Worm (Caenorhabditis elegans) whole organism, young adult: Measurements from ENCODE around the gene T28A8.2.

Experiments
- B0336.3 ChIP-seq: fragments of 200-800 bp; sonication (Bioruptor generic); IDR thresholded peaks from 2 replicates; pipeline ENCODE4 v1.3.6; 2022; ENCODE audit warnings: missing genetic modification characterization, missing compliant biosample characterization
- F22D6.2 ChIP-seq: sonication (generic microtip); optimal IDR thresholded peaks from 2 replicates; lab custom pipeline; 2016; ENCODE audit warnings: mild to moderate bottlenecking, missing genetic modification characterization, missing compliant biosample characterization
- ama-1 ChIP-seq, 3 experiments: fragments of 150-350 bp in 1 of 3; sonication (generic microtip) in 2 of 3; optimal IDR thresholded peaks; 2 replicates each; lab custom pipeline; 2014 to 2018; ENCODE audit warnings: missing biosample characterization in 2 of 3, missing genetic modification characterization in 2 of 3, missing genetic modification reagents in 2 of 3
- aptf-2 ChIP-seq: fragments of 200-800 bp; sonication (Bioruptor generic); conservative IDR thresholded peaks from 2 replicates; pipeline ENCODE4 v1.3.6; 2022; ENCODE audit warnings: missing genetic modification reagents, missing genetic modification characterization, missing compliant biosample characterization
- attf-3 ChIP-seq: fragments of 200-800 bp; sonication (Bioruptor generic); conservative IDR thresholded peaks from 2 replicates; pipeline ENCODE4 v1.3.6; 2022; ENCODE audit warnings: missing genetic modification reagents, missing genetic modification characterization, missing compliant biosample characterization
- ceh-100 ChIP-seq: fragments of 200-800 bp; sonication (Bioruptor generic); IDR thresholded peaks from 2 replicates; pipeline ENCODE4 v1.3.6; 2022; ENCODE audit warnings: missing genetic modification reagents, missing genetic modification characterization, missing compliant biosample characterization
- lin-26 ChIP-seq: fragments of 200-800 bp; sonication (Bioruptor generic); IDR thresholded peaks from 2 replicates; pipeline ENCODE4 v1.3.6; 2022; ENCODE audit warnings: missing genetic modification reagents, missing genetic modification characterization, missing compliant biosample characterization
- snpc-1.1 ChIP-seq: sonication (generic microtip); optimal IDR thresholded peaks from 2 replicates; lab custom pipeline; 2017; ENCODE audit warnings: missing genetic modification characterization, mild to moderate bottlenecking, missing compliant biosample characterization, antibody characterized with exemption, moderate library complexity, missing genotype, missing genetic modification reagents; ENCODE audit not compliant: insufficient read depth
- unc-62 ChIP-seq: fragments of 150-350 bp; optimal IDR thresholded peaks from 2 replicates; lab custom pipeline; 2014; ENCODE audit warnings: missing biosample characterization, missing genetic modification reagents, missing genetic modification characterization

DNA sequence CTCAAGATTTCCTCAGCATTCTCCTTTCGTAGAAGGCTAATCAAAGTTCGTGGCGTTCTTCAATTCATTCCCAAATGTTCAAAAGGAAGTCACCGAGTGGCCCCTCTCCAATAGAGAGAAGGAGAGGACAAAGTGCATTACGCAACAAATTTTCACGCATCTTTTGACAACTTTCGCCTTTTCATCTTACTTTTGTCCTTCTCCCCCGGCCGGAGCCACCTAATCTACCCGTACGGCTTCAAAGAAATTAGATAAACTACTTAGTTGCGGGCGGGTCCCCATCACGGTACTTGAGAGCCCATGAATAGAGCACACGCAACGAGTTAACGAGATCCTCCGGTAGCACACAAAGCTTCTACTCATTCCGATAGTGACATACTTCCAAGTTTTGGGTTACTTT is 31.2 kb upstream of the T28A8.2 start:
- TF ChIP-seq ceh-100 (GFP tag; lab: Robert Waterston, UW) (no peak), F22D6.2 (no peak), attf-3 (GFP tag; lab: Robert Waterston, UW) (no peak), lin-26 (GFP tag; lab: Robert Waterston, UW) (no peak), unc-62 (GFP tag; lab: Kevin White, UChicago) (no peak), aptf-2 (GFP tag; lab: Robert Waterston, UW) (no peak), ama-1 (optimal IDR thresholded peaks at IDR 0.05; lab: Kevin White, UChicago) (no peak), ama-1 (GFP tag; optimal IDR thresholded peaks at IDR 0.05; lab: Kevin White, UChicago) (no peak), snpc-1.1 (tag; lab: Kevin White, UChicago) (no peak), B0336.3 (no peak)
